Fruit fly (Drosophila melanogaster) whole organism: ENCODE data around the gene CG31769.

Source experiments
- CG8478 ChIP-seq: fragments of >200 bp; optimal IDR thresholded peaks from 2 replicates; lab custom pipeline; 2018; ENCODE audit warnings: inconsistent platforms
- Dll ChIP-seq: fragments of >200 bp; optimal IDR thresholded peaks from 2 replicates; lab custom pipeline; 2017
- EcR ChIP-seq, 2 experiments: fragments of >200 bp; optimal IDR thresholded peaks; 2 replicates each; lab custom pipeline; 2017; ENCODE audit warnings: missing biosample characterization in 2 of 2, missing genetic modification characterization in 2 of 2, missing genetic modification reagents in 2 of 2
- pan ChIP-seq: fragments of >200 bp; optimal IDR thresholded peaks from 2 replicates; lab custom pipeline; 2017
- psq ChIP-seq: fragments of >200 bp; optimal IDR thresholded peaks from 2 replicates; lab custom pipeline; 2017
- usp ChIP-seq: fragments of >200 bp; optimal IDR thresholded peaks from 2 replicates; lab custom pipeline; 2017; ENCODE audit warnings: missing biosample characterization, missing genetic modification characterization, mixed read lengths

The CG31769 gene

dm6 chr2L:14110639-14111038, at the start of gene CG31769:
Gene CG31769 (minus strand): TSS chr2L:14110739.
- no peak for TF ChIP-seq Dll (lab: Kevin White, UChicago)
- no peak for TF ChIP-seq pan (lab: Kevin White, UChicago)
- no peak for TF ChIP-seq psq (lab: Kevin White, UChicago)
- TF ChIP-seq EcR (GFP tag; optimal IDR thresholded peaks at IDR 0.05; lab: Kevin White, UChicago) = no peak
- TF ChIP-seq CG8478 (lab: Kevin White, UChicago) = no peak
- TF ChIP-seq usp (GFP tag; lab: Kevin White, UChicago) = no peak

DNA sequence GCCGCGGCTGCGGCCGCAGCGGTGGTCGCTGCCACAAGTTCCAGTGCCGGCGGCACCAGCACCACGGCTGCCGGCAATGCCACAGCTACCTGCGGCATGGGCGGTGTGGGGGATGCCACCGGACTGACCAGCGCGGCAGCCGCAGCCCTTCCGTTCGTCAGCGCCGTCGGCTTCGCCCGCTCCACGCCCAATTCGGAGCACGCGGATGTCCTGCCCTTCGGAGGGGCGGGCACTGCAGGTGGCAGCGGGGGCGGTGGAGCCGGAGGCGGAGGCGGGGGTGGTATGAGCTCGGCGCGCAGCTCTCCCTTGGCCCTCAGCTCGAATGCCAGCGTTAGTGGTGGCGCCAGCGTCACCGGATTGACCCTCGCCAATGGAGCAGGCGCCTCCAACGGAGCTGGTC, 47.5 kb upstream of the CG31769 start:
- TF ChIP-seq EcR (GFP tag; optimal IDR thresholded peaks at IDR 0.05; lab: Kevin White, UChicago) (no peak), psq (lab: Kevin White, UChicago) (no peak), usp (GFP tag; lab: Kevin White, UChicago) (no peak), pan (lab: Kevin White, UChicago) (no peak), Dll (lab: Kevin White, UChicago) (no peak), CG8478 (lab: Kevin White, UChicago) (no peak)

DNA sequence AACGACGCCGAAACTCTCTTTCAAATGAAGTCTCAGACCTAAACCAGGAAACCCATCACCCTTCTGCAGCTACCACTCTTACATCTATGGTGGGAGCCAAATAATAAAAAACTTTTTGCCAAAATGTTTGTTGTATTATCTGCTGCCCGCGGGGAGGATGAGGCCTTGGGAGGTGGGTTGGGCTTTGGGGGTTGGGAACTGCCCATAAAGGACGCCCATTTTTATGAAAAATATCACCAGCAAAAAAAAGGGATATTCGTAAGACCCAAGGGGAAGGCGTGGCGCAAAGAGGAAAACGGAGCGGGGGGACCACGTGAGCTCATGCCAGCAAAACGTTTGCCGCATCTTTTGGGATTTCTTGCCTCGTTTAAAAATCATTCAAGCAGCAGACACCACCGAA, 35.8 kb upstream of the CG31769 start:
- TF ChIP-seq Dll (lab: Kevin White, UChicago) = no peak

DNA sequence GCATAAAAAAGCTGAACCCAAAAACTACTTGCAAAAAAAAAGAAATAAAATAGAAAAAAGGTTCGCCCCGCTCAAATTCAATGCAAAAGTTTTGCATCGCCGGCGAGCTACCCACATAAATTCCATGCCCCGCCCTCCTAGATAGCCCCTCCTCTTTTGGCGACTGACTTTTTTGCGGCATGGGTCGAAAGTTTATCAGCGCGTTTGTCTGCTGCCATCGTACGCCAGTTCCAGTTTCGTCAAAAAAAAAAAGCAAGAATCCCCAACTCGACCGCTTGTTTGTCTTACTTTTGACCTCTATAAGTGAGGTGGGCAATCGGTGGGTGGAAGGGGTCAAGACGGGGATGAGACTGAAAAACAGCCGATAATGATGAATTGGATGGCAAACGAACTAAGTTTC, 32.3 kb upstream of the CG31769 start:
- no peak for TF ChIP-seq pan (lab: Kevin White, UChicago)
- TF ChIP-seq usp (GFP tag; lab: Kevin White, UChicago) = no peak
- TF ChIP-seq EcR (GFP tag; optimal IDR thresholded peaks at IDR 0.05; lab: Kevin White, UChicago) = no peak
- no peak for TF ChIP-seq psq (lab: Kevin White, UChicago)
- no peak for TF ChIP-seq Dll (lab: Kevin White, UChicago)
- no peak for TF ChIP-seq CG8478 (lab: Kevin White, UChicago)

dm6 chr2L:14141238-14141637, 30.7 kb upstream of the CG31769 start:
- TF ChIP-seq EcR (GFP tag; optimal IDR thresholded peaks at IDR 0.05; lab: Kevin White, UChicago) (no peak), CG8478 (lab: Kevin White, UChicago) (no peak), psq (lab: Kevin White, UChicago) (no peak), usp (GFP tag; lab: Kevin White, UChicago) (no peak), pan (lab: Kevin White, UChicago) (no peak), Dll (lab: Kevin White, UChicago) (no peak)

- no peak for TF ChIP-seq pan (lab: Kevin White, UChicago)
- TF ChIP-seq usp (GFP tag; lab: Kevin White, UChicago) = no peak
- TF ChIP-seq EcR (GFP tag; optimal IDR thresholded peaks at IDR 0.05; lab: Kevin White, UChicago) = no peak
- no peak for TF ChIP-seq Dll (lab: Kevin White, UChicago)
- no peak for TF ChIP-seq CG8478 (lab: Kevin White, UChicago)
- no peak for TF ChIP-seq psq (lab: Kevin White, UChicago)
Observed at dm6 chr2L:14136197-14136596, 25.7 kb upstream of the CG31769 start.

DNA sequence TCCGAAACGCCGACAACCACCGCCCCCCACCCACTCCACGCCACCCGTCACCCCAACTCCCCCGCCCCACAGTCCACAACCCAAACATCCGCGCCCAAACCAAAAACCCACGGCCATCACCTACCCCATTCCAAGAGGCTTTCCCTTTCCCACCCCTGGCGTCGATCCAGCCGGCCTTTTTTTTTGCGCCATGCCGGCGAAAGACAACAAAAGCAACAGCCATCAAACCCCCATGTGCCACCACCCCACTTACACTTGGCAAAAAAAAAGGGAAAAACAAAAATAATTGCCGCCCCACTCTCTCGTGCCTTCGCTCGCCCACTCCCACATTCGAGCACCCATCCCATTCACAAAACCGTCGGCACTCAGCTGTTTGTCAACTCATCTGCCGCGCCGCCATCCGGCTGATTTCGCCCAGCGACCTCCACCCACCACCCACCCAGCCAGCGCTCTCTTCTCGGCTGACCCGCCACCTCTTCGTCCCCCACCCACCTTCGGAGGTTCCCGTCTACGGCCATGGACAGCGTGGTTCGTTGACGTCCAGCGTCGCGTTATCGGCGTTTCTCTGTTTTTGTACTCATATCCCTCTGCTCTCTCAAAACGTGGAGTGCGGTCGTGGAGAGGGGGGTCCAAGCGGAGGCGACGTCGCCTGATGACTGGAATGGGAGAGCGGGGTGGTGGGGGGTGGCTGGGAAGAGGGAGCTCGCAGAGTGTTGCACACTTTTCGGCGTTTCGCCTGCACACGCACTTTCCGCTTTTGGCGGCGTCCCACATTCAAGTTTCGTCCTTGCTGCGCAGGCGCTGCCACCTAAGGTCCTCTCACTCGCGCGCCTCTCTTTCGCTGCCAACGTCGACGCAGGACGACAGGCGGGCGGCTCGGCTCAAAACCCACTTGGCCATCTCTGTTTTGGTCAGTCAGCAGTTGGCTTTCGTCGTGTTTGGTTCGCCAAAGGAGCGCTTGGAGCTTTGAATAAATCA, 23.3 kb upstream of the CG31769 start:
- TF ChIP-seq EcR (GFP tag; optimal IDR thresholded peaks at IDR 0.05; lab: Kevin White, UChicago) (peak in 1 of 2 experiments; percentile 54), psq (lab: Kevin White, UChicago) (no peak), usp (GFP tag; lab: Kevin White, UChicago) (no peak), pan (lab: Kevin White, UChicago) (no peak)

DNA sequence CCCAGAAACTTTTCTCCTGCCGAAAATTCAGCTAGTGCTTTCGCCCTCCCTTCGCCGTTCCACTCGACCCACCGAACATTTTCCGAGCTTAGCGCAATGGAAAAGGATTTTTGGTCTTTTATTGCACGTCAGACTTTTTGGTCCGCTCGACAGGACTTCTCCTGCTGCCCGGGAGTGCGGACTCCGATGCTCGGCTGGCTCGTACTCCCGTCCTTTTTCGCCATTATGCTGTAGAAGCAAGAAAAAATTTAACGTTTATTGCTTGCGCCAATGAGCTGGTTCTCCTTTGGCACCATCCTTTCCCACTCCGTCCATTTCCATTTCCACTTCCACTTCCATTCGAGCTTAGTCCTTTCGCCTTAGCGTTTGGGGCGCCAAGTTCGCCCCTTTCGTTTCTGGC, 15.1 kb upstream of the CG31769 start:
- TF ChIP-seq Dll (lab: Kevin White, UChicago) (no peak), EcR (GFP tag; optimal IDR thresholded peaks at IDR 0.05; lab: Kevin White, UChicago) (no peak), usp (GFP tag; lab: Kevin White, UChicago) (no peak), pan (lab: Kevin White, UChicago) (no peak), CG8478 (lab: Kevin White, UChicago) (no peak), psq (lab: Kevin White, UChicago) (no peak)

DNA sequence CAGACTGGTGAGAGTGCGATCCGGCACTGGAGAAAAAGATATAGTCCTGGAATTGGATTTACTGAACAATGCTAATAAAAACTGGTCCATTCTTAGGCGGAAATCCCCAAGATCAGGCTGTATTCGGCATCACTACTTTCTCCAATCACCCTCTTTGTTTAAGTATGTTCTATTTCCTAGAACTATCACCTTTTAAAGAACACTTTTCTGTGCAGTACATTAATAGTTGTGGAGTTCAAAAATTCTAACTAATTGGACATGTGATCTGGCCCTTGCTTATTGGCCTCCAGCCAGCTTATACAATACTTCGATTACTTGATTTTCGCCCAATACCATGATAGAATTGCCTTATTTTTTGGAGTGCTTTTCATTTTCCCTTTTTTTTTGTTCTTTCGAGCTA, 13.1 kb upstream of the CG31769 start:
- TF ChIP-seq pan (lab: Kevin White, UChicago) = no peak
- TF ChIP-seq EcR (GFP tag; optimal IDR thresholded peaks at IDR 0.05; lab: Kevin White, UChicago) = no peak
- no peak for TF ChIP-seq CG8478 (lab: Kevin White, UChicago)
- no peak for TF ChIP-seq usp (GFP tag; lab: Kevin White, UChicago)
- no peak for TF ChIP-seq psq (lab: Kevin White, UChicago)
- TF ChIP-seq Dll (lab: Kevin White, UChicago) = no peak

- no peak for TF ChIP-seq pan (lab: Kevin White, UChicago)
- TF ChIP-seq EcR (GFP tag; optimal IDR thresholded peaks at IDR 0.05; lab: Kevin White, UChicago) = no peak
- no peak for TF ChIP-seq Dll (lab: Kevin White, UChicago)
- no peak for TF ChIP-seq usp (GFP tag; lab: Kevin White, UChicago)
- no peak for TF ChIP-seq psq (lab: Kevin White, UChicago)
- TF ChIP-seq CG8478 (lab: Kevin White, UChicago) = no peak
Observed at dm6 chr2L:14122742-14123334, 12.3 kb upstream of the CG31769 start.

DNA sequence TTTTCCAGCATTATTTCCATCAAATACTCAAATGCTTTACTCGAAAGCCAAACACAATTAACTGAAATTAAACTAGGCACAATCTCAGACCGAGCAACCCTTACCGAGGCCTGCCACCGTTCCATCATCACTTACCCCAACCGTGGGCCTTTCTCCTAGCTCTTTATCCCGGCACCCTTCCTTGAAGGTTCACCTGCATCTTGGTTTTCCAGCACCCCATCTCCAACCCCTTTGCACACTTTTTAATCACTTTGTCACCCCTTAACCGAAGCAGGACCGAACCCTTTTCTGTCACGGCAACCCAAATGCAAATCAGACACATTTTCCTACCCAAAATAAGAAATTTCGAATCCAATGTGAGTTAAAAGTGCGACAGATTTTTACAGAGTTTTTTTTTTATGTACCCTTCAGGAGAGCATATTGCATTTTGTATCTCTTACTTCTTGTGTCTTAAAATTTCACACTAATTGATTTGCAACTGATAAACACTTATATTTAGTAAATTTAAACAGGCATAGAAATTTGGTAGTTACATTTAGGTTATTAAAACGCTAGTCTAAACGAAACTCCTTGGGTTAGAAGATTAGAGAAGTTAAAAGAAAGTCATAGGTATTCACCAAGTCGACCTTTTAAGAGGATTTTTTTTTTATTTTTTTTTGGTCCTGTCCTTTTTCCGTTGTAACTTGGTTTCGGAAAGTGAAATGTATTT, 10.3 kb upstream of the CG31769 start:
- TF ChIP-seq Dll (lab: Kevin White, UChicago) = no peak
- no peak for TF ChIP-seq CG8478 (lab: Kevin White, UChicago)
- no peak for TF ChIP-seq psq (lab: Kevin White, UChicago)
- no peak for TF ChIP-seq EcR (GFP tag; optimal IDR thresholded peaks at IDR 0.05; lab: Kevin White, UChicago)
- no peak for TF ChIP-seq usp (GFP tag; lab: Kevin White, UChicago)
- TF ChIP-seq pan (lab: Kevin White, UChicago) = no peak
